Fruit fly (Drosophila melanogaster) whole organism, embryonic: ENCODE measurements around the gene tth.

ENCODE experiments used
- C15 ChIP-seq: fragments of 200-800 bp; sonication (Bioruptor generic); IDR thresholded peaks from 3 replicates; pipeline ENCODE4 v1.3.6; 2022; ENCODE audit warnings: missing biosample characterization, missing genetic modification characterization
- CG10543 ChIP-seq: fragments of 200-800 bp; sonication (Bioruptor generic); optimal IDR thresholded peaks from 3 replicates; lab custom pipeline; 2017; ENCODE audit warnings: missing biosample characterization, mild to moderate bottlenecking, missing genetic modification characterization, moderate library complexity
- CG12299 ChIP-seq: fragments of 200-800 bp; sonication (Bioruptor generic); optimal IDR thresholded peaks from 2 replicates; lab custom pipeline; 2018; ENCODE audit warnings: missing biosample characterization, mild to moderate bottlenecking, missing genetic modification characterization
- CG12769 ChIP-seq: fragments of 200-800 bp; sonication (Bioruptor generic); optimal IDR thresholded peaks from 2 replicates; lab custom pipeline; 2019; ENCODE audit warnings: missing biosample characterization, mild to moderate bottlenecking, missing genetic modification characterization, moderate library complexity
- CG13775 ChIP-seq: fragments of 200-800 bp; sonication (Bioruptor generic); optimal IDR thresholded peaks from 3 replicates; lab custom pipeline; 2017; ENCODE audit warnings: missing biosample characterization, mild to moderate bottlenecking, missing genetic modification characterization
- CG15479 ChIP-seq: fragments of 200-800 bp; sonication (Bioruptor generic); optimal IDR thresholded peaks from 3 replicates; lab custom pipeline; 2019; ENCODE audit warnings: missing biosample characterization, mild to moderate bottlenecking, missing genetic modification characterization, moderate library complexity
- CG15514 ChIP-seq: fragments of 200-800 bp; sonication (Bioruptor generic); optimal IDR thresholded peaks from 3 replicates; lab custom pipeline; 2017; ENCODE audit warnings: missing biosample characterization, missing genetic modification characterization, mild to moderate bottlenecking, moderate library complexity, missing genetic modification reagents
- CG17186 ChIP-seq: fragments of 200-800 bp; sonication (Bioruptor generic); optimal IDR thresholded peaks from 3 replicates; lab custom pipeline; 2017; ENCODE audit warnings: missing biosample characterization, missing genetic modification reagents, missing genetic modification characterization
- CG2120 ChIP-seq: fragments of 200-800 bp; sonication (Bioruptor generic); optimal IDR thresholded peaks from 3 replicates; lab custom pipeline; 2016; ENCODE audit warnings: missing biosample characterization, missing genetic modification characterization
- CG2889 ChIP-seq: fragments of 200-800 bp; sonication (Bioruptor generic); IDR thresholded peaks from 3 replicates; pipeline ENCODE4 v1.3.6; 2022; ENCODE audit warnings: missing biosample characterization, missing genetic modification characterization
- CG30020 ChIP-seq: fragments of 200-800 bp; optimal IDR thresholded peaks from 2 replicates; lab custom pipeline; 2019; ENCODE audit warnings: missing biosample characterization, mild to moderate bottlenecking, missing genetic modification characterization, moderate library complexity
- CG31224 ChIP-seq: fragments of 200-800 bp; sonication (Bioruptor generic); IDR thresholded peaks from 2 replicates; pipeline ENCODE4 v1.3.6; 2022; ENCODE audit warnings: missing biosample characterization, missing genetic modification characterization
- CG4617 ChIP-seq: fragments of 200-800 bp; sonication (Bioruptor generic); optimal IDR thresholded peaks from 3 replicates; lab custom pipeline; 2016; ENCODE audit warnings: missing biosample characterization, missing genetic modification characterization, borderline replicate concordance
- CG7357 ChIP-seq: fragments of 200-800 bp; sonication (Bioruptor generic); IDR thresholded peaks from 3 replicates; pipeline ENCODE4 v1.3.6; 2022; ENCODE audit warnings: missing biosample characterization, missing genetic modification characterization
- CG8290 ChIP-seq, 3 experiments: fragments of 200-800 bp; sonication (Bioruptor generic); optimal IDR thresholded peaks; 2 replicates each; lab custom pipeline; 2016 to 2019; ENCODE audit warnings: missing biosample characterization in 3 of 3, missing genetic modification characterization in 3 of 3, mild to moderate bottlenecking in 2 of 3, moderate library complexity in 1 of 3
- D19B ChIP-seq: fragments of 200-800 bp; sonication (Bioruptor generic); optimal IDR thresholded peaks from 2 replicates; lab custom pipeline; 2017; ENCODE audit warnings: missing biosample characterization, mild to moderate bottlenecking, missing genetic modification characterization
- Deaf1 ChIP-seq: fragments of 200-800 bp; optimal IDR thresholded peaks from 3 replicates; lab custom pipeline; 2019; ENCODE audit warnings: missing biosample characterization, mild to moderate bottlenecking, missing genetic modification characterization, moderate library complexity
- Dfd ChIP-seq, 2 experiments: fragments of >200 bp; optimal IDR thresholded peaks; 2 replicates each; lab custom pipeline; 2017; ENCODE audit warnings: missing biosample characterization in 2 of 2, missing genetic modification characterization in 2 of 2
- Dll ChIP-seq: fragments of 200-800 bp; sonication (Bioruptor generic); IDR thresholded peaks from 4 replicates; pipeline ENCODE4 v1.3.6; 2022; ENCODE audit warnings: missing biosample characterization, missing genetic modification characterization; ENCODE audit not compliant: partially characterized antibody
- Dref ChIP-seq: fragments of 200-800 bp; sonication (Bioruptor generic); IDR thresholded peaks from 2 replicates; pipeline ENCODE4 v1.3.6; 2022; ENCODE audit warnings: missing biosample characterization, missing genetic modification characterization
- Hand ChIP-seq: fragments of 200-800 bp; sonication (Bioruptor generic); optimal IDR thresholded peaks from 2 replicates; lab custom pipeline; 2017; ENCODE audit warnings: mild to moderate bottlenecking, missing biosample characterization, missing genetic modification reagents, missing genetic modification characterization
- Hr3 ChIP-seq: fragments of 200-800 bp; sonication (Bioruptor generic); optimal IDR thresholded peaks from 3 replicates; lab custom pipeline; 2016; ENCODE audit warnings: missing biosample characterization, missing genetic modification characterization
- Max ChIP-seq: fragments of 200-800 bp; sonication (Bioruptor generic); optimal IDR thresholded peaks from 2 replicates; lab custom pipeline; 2016; ENCODE audit warnings: missing biosample characterization, mild to moderate bottlenecking, missing genetic modification characterization
- Oli ChIP-seq: fragments of 200-800 bp; sonication (Bioruptor generic); optimal IDR thresholded peaks from 2 replicates; lab custom pipeline; 2018; ENCODE audit warnings: missing biosample characterization, mild to moderate bottlenecking, missing genetic modification characterization, moderate library complexity
- PHDP ChIP-seq: fragments of 200-800 bp; sonication (Bioruptor generic); optimal IDR thresholded peaks from 3 replicates; lab custom pipeline; 2018; ENCODE audit warnings: missing biosample characterization, mild to moderate bottlenecking, missing genetic modification characterization, moderate library complexity
- Pdp1 ChIP-seq, 2 experiments: fragments of 200-800 bp; sonication (Bioruptor generic); optimal IDR thresholded peaks; 3 replicates each; lab custom pipeline; 2016; ENCODE audit warnings: missing biosample characterization in 2 of 2, missing genetic modification characterization in 2 of 2, mild to moderate bottlenecking in 1 of 2, moderate library complexity in 1 of 2
- Poxn ChIP-seq: fragments of 200-800 bp; sonication (Bioruptor generic); IDR thresholded peaks from 2 replicates; pipeline ENCODE4 v1.3.6; 2022; ENCODE audit warnings: missing biosample characterization, missing genetic modification characterization
- YL-1 ChIP-seq: fragments of 200-800 bp; sonication (Bioruptor generic); optimal IDR thresholded peaks from 3 replicates; lab custom pipeline; 2017; ENCODE audit warnings: missing biosample characterization, mild to moderate bottlenecking, missing genetic modification characterization
- btn ChIP-seq: fragments of 200-800 bp; sonication (Bioruptor generic); optimal IDR thresholded peaks from 2 replicates; lab custom pipeline; 2016; ENCODE audit warnings: missing biosample characterization, missing genetic modification characterization
- hbn ChIP-seq: fragments of 200-800 bp; sonication (Bioruptor generic); IDR thresholded peaks from 2 replicates; pipeline ENCODE4 v1.3.6; 2022; ENCODE audit warnings: missing biosample characterization, missing genetic modification characterization; ENCODE audit not compliant: partially characterized antibody
- jigr1 ChIP-seq: fragments of 200-800 bp; sonication (Bioruptor generic); IDR thresholded peaks from 3 replicates; pipeline ENCODE4 v1.3.6; 2022; ENCODE audit warnings: missing biosample characterization, missing genetic modification characterization
- jing ChIP-seq: fragments of 200-800 bp; sonication (Bioruptor generic); optimal IDR thresholded peaks from 2 replicates; lab custom pipeline; 2018; ENCODE audit warnings: missing biosample characterization, mild to moderate bottlenecking, missing genetic modification characterization
- lov ChIP-seq, 2 experiments: fragments of 200-800 bp in 1 of 2; fragments of >200 bp in 1 of 2; sonication (Bioruptor generic) in 1 of 2; IDR thresholded peaks in 1 of 2; optimal IDR thresholded peaks in 1 of 2; 2 replicates in 1 of 2; 3 replicates in 1 of 2; pipeline versions ENCODE4 v1.3.6 to Lab custom; 2017 to 2022; ENCODE audit warnings: missing biosample characterization in 1 of 2, missing genetic modification characterization in 1 of 2
- nerfin-1 ChIP-seq: fragments of 200-800 bp; sonication (Bioruptor generic); optimal IDR thresholded peaks from 3 replicates; lab custom pipeline; 2019; ENCODE audit warnings: missing biosample characterization, mild to moderate bottlenecking, missing genetic modification characterization, moderate library complexity
- p53 ChIP-seq: fragments of 200-800 bp; sonication (Bioruptor generic); optimal IDR thresholded peaks from 2 replicates; lab custom pipeline; 2016; ENCODE audit warnings: missing biosample characterization, missing genetic modification characterization
- pnt ChIP-seq: fragments of 200-800 bp; sonication (Bioruptor generic); optimal IDR thresholded peaks from 3 replicates; lab custom pipeline; 2016; ENCODE audit warnings: missing biosample characterization, missing genetic modification characterization
- pum ChIP-seq: fragments of 200-800 bp; sonication (Bioruptor generic); optimal IDR thresholded peaks from 2 replicates; lab custom pipeline; 2016; ENCODE audit warnings: missing biosample characterization, missing genetic modification characterization
- sd ChIP-seq: fragments of 200-800 bp; sonication (Bioruptor generic); optimal IDR thresholded peaks from 3 replicates; lab custom pipeline; 2018; ENCODE audit warnings: missing biosample characterization, mild to moderate bottlenecking, missing genetic modification characterization, moderate library complexity
- sens ChIP-seq: fragments of 200-800 bp; sonication (Bioruptor generic); peaks from one replicate; lab custom pipeline; 2016; ENCODE audit warnings: missing biosample characterization, missing genetic modification characterization
- sob ChIP-seq: fragments of 200-800 bp; sonication (Bioruptor generic); IDR thresholded peaks from 2 replicates; pipeline ENCODE4 v1.3.6; 2022; ENCODE audit warnings: missing biosample characterization, missing genetic modification characterization
- sr ChIP-seq: fragments of 200-800 bp; sonication (Bioruptor generic); IDR thresholded peaks from 3 replicates; pipeline ENCODE4 v1.3.6; 2022; ENCODE audit warnings: missing biosample characterization, missing genetic modification characterization
- tll ChIP-seq, 2 experiments: fragments of 200-800 bp in 1 of 2; fragments of >200 bp in 1 of 2; sonication (Bioruptor generic) in 1 of 2; optimal IDR thresholded peaks; 2 replicates each; lab custom pipeline; 2017 to 2019; ENCODE audit warnings: missing biosample characterization in 2 of 2, missing genetic modification characterization in 2 of 2, mild to moderate bottlenecking in 1 of 2, moderate library complexity in 1 of 2
- z ChIP-seq: fragments of 200-800 bp; sonication (Bioruptor generic); IDR thresholded peaks from 3 replicates; pipeline ENCODE4 v1.3.6; 2022; ENCODE audit warnings: missing biosample characterization, missing genetic modification characterization

tth gene

dm6 chrX:13605942-13606491 is 10.4 kb downstream of the tth start (continued):
- TF ChIP-seq tll (GFP tag; optimal IDR thresholded peaks at IDR 0.05; lab: Kevin White, UChicago), result no peak
- no peak for TF ChIP-seq CG7357
- TF ChIP-seq CG4617 (GFP tag; lab: Kevin White, UChicago), result peak; percentile 70
- peak; percentile 7 for TF ChIP-seq CG17186 (GFP tag; lab: Kevin White, UChicago)
- peak; percentile 67 for TF ChIP-seq CG15514 (GFP tag; lab: Kevin White, UChicago)
- no peak for TF ChIP-seq CG30020
- TF ChIP-seq sob (GFP tag; lab: Robert Waterston, UW), result no peak

dm6 chrX:13605381-13605780 is 11.0 kb downstream of the tth start, which contains the start of gene CG11178:
Gene CG11178, plus strand, starts transcription at chrX:13605681.
- no peak for TF ChIP-seq Dfd (GFP tag; optimal IDR thresholded peaks at IDR 0.05; lab: Kevin White, UChicago)
- peak; percentile 36 for TF ChIP-seq sens (GFP tag; lab: Kevin White, UChicago)
- no peak for TF ChIP-seq Hand (GFP tag; lab: Kevin White, UChicago)

- TF ChIP-seq Poxn (GFP tag; lab: Robert Waterston, UW), result no peak
- no peak for TF ChIP-seq C15 (GFP tag; lab: Robert Waterston, UW)
- TF ChIP-seq Dll (GFP tag; lab: Robert Waterston, UW), result no peak
- peak; percentile 78; the same call in 2 of the 3 replicates for TF ChIP-seq sr
- TF ChIP-seq D19B (GFP tag; lab: Kevin White, UChicago), result no peak
- TF ChIP-seq Oli, result no peak
- TF ChIP-seq CG15479 (GFP tag; lab: Kevin White, UChicago), result no peak
- peak; percentile 78 for TF ChIP-seq CG12769 (tag; lab: Kevin White, UChicago)
- no peak for TF ChIP-seq z (GFP tag; lab: Robert Waterston, UW)
- no peak for TF ChIP-seq jing (GFP tag; lab: Kevin White, UChicago)
- no peak for TF ChIP-seq nerfin-1 (tag; lab: Kevin White, UChicago)
- no peak for TF ChIP-seq Hr3 (GFP tag; lab: Kevin White, UChicago)
- peak; percentile 64 for TF ChIP-seq sd (tag; lab: Kevin White, UChicago)
- no peak for TF ChIP-seq lov (optimal IDR thresholded peaks at IDR 0.05; lab: Kevin White, UChicago)
- no peak for TF ChIP-seq lov (GFP tag; IDR thresholded peaks at IDR 0.05; lab: Robert Waterston, UW)
- peak; percentile 86 for TF ChIP-seq Deaf1
- no peak for TF ChIP-seq PHDP (tag; lab: Kevin White, UChicago)
- no peak for TF ChIP-seq CG13775
- TF ChIP-seq CG8290 (GFP tag; optimal IDR thresholded peaks at IDR 0.05; lab: Kevin White, UChicago), result no peak
- no peak for TF ChIP-seq CG8290 (tag; optimal IDR thresholded peaks at IDR 0.05; lab: Kevin White, UChicago)
- TF ChIP-seq CG2120 (GFP tag; lab: Kevin White, UChicago), result no peak
- no peak for TF ChIP-seq CG31224 (GFP tag; lab: Robert Waterston, UW)
- peak; percentile 8 for TF ChIP-seq CG10543 (GFP tag; lab: Kevin White, UChicago)
- TF ChIP-seq pum (GFP tag; lab: Kevin White, UChicago), result no peak
Measured at dm6 chrX:13604499-13604898, 11.9 kb downstream of the tth start.

- TF ChIP-seq p53 (GFP tag; lab: Kevin White, UChicago) (no peak), sr (peak; percentile 55; the same call in 2 of the 3 replicates), Dref (GFP tag; lab: Robert Waterston, UW) (no peak), Max (GFP tag; lab: Kevin White, UChicago) (no peak), sens (GFP tag; lab: Kevin White, UChicago) (peak; percentile 51), hbn (no peak; the same call in 1 of the 2 replicates), YL-1 (no peak), jigr1 (GFP tag; lab: Robert Waterston, UW) (no peak), CG12299 (tag; lab: Kevin White, UChicago) (no peak), btn (GFP tag; lab: Kevin White, UChicago) (no peak), Pdp1 (GFP tag; optimal IDR thresholded peaks at IDR 0.05; lab: Kevin White, UChicago) (peak in 1 of 2 experiments; percentile 74), Deaf1 (no peak), CG2889 (GFP tag; lab: Robert Waterston, UW) (no peak), CG10543 (GFP tag; lab: Kevin White, UChicago) (peak; percentile 17), pnt (GFP tag; lab: Kevin White, UChicago) (no peak)
Measured at dm6 chrX:13602071-13602858, 14.1 kb downstream of the tth start, which contains the start of gene up. Gene up, minus strand, starts transcription at chrX:13602578.
